Worm (Caenorhabditis elegans) whole organism, young adult: Measurements from ENCODE around the gene mog-4.
A peak's percentile ranks its signal among the peaks of the same experiment; 100 is the strongest.

Experiments used
- B0261.1 ChIP-seq: sonication (generic microtip); optimal IDR thresholded peaks from 2 replicates; lab custom pipeline; 2016; ENCODE audit warnings: mild to moderate bottlenecking, missing genetic modification characterization, moderate library complexity, missing compliant biosample characterization
- D2030.7 ChIP-seq: fragments of 200-800 bp; sonication (Bioruptor generic); IDR thresholded peaks from 2 replicates; pipeline ENCODE4 v1.3.6; 2022; ENCODE audit warnings: missing genetic modification reagents, missing genetic modification characterization, missing compliant biosample characterization
- F10E7.11 ChIP-seq: sonication (generic microtip); optimal IDR thresholded peaks from 2 replicates; lab custom pipeline; 2017; ENCODE audit warnings: mild to moderate bottlenecking, missing genetic modification characterization, moderate library complexity, missing compliant biosample characterization
- F33H1.4 ChIP-seq: fragments of 200-800 bp; sonication (Bioruptor generic); IDR thresholded peaks from 2 replicates; pipeline ENCODE4 v1.3.6; 2022; ENCODE audit warnings: missing genetic modification reagents, missing genetic modification characterization, missing compliant biosample characterization
- F39B2.1 ChIP-seq: fragments of 200-800 bp; sonication (Bioruptor generic); IDR thresholded peaks from 2 replicates; pipeline ENCODE4 v1.3.6; 2022; ENCODE audit warnings: missing genetic modification reagents, missing genetic modification characterization, missing compliant biosample characterization
- F52B5.7 ChIP-seq: sonication (generic microtip); optimal IDR thresholded peaks from 2 replicates; lab custom pipeline; 2016; ENCODE audit warnings: mild to moderate bottlenecking, missing genetic modification characterization, missing compliant biosample characterization
- F55B11.4 ChIP-seq: sonication (generic microtip); optimal IDR thresholded peaks from 2 replicates; lab custom pipeline; 2016; ENCODE audit warnings: missing compliant biosample characterization, missing genetic modification characterization, borderline replicate concordance; ENCODE audit not compliant: insufficient read depth
- Y53G8AR.9 ChIP-seq: fragments of 200-800 bp; sonication (Bioruptor generic); conservative IDR thresholded peaks from 2 replicates; pipeline ENCODE4 v1.3.6; 2022; ENCODE audit warnings: missing genetic modification reagents, missing genetic modification characterization, missing compliant biosample characterization
- Y67H2A.10 ChIP-seq: fragments of 200-800 bp; sonication (Bioruptor generic); conservative IDR thresholded peaks from 2 replicates; pipeline ENCODE4 v1.3.6; 2022; ENCODE audit warnings: missing genetic modification reagents, missing genetic modification characterization, missing compliant biosample characterization
- attf-3 ChIP-seq: fragments of 200-800 bp; sonication (Bioruptor generic); conservative IDR thresholded peaks from 2 replicates; pipeline ENCODE4 v1.3.6; 2022; ENCODE audit warnings: missing genetic modification reagents, missing genetic modification characterization, missing compliant biosample characterization
- bed-1 ChIP-seq: fragments of 200-800 bp; sonication (Bioruptor generic); IDR thresholded peaks from 2 replicates; pipeline ENCODE4 v1.3.6; 2022; ENCODE audit warnings: missing genetic modification reagents, missing genetic modification characterization, missing compliant biosample characterization
- bed-2 ChIP-seq: fragments of 200-800 bp; sonication (Bioruptor generic); IDR thresholded peaks from 2 replicates; pipeline ENCODE4 v1.3.6; 2022; ENCODE audit warnings: missing genetic modification reagents, missing genetic modification characterization, missing compliant biosample characterization
- ceh-91 ChIP-seq: fragments of 200-800 bp; sonication (Bioruptor generic); IDR thresholded peaks from 2 replicates; pipeline ENCODE4 v1.3.6; 2022; ENCODE audit warnings: missing genetic modification reagents, missing genetic modification characterization, missing compliant biosample characterization
- chd-7 ChIP-seq: sonication (generic microtip); optimal IDR thresholded peaks from 2 replicates; lab custom pipeline; 2016; ENCODE audit warnings: mild to moderate bottlenecking, missing genetic modification characterization, moderate library complexity, missing compliant biosample characterization
- dox-1 ChIP-seq: fragments of 200-800 bp; sonication (Bioruptor generic); IDR thresholded peaks from 2 replicates; pipeline ENCODE4 v1.3.6; 2022; ENCODE audit warnings: missing genetic modification reagents, missing genetic modification characterization, missing compliant biosample characterization
- egrh-3 ChIP-seq: fragments of 200-800 bp; sonication (Bioruptor generic); IDR thresholded peaks from 2 replicates; pipeline ENCODE4 v1.3.6; 2022; ENCODE audit warnings: missing genetic modification reagents, missing genetic modification characterization, missing compliant biosample characterization
- hlh-26 ChIP-seq: fragments of 200-800 bp; sonication (Bioruptor generic); conservative IDR thresholded peaks from 2 replicates; pipeline ENCODE4 v1.3.6; 2022; ENCODE audit warnings: missing genetic modification reagents, missing genetic modification characterization, missing compliant biosample characterization
- hmg-1.2 ChIP-seq: fragments of 200-800 bp; sonication (Bioruptor generic); IDR thresholded peaks from 2 replicates; pipeline ENCODE4 v1.3.6; 2022; ENCODE audit warnings: missing genetic modification reagents, missing genetic modification characterization, missing compliant biosample characterization
- let-607 ChIP-seq, 2 experiments: fragments of 200-800 bp in 1 of 2; sonication (Bioruptor generic) in 1 of 2; sonication (generic microtip) in 1 of 2; optimal IDR thresholded peaks; 2 replicates each; lab custom pipeline; 2016 to 2018; ENCODE audit warnings: mild to moderate bottlenecking in 2 of 2, missing compliant biosample characterization in 2 of 2, missing genetic modification characterization in 2 of 2, moderate library complexity in 2 of 2, missing genotype in 1 of 2
- lsl-1 ChIP-seq: fragments of 200-800 bp; sonication (Bioruptor generic); optimal IDR thresholded peaks from 2 replicates; lab custom pipeline; 2018; ENCODE audit warnings: mild to moderate bottlenecking, missing genetic modification characterization, moderate library complexity, missing compliant biosample characterization
- madf-6 ChIP-seq: fragments of 200-800 bp; sonication (Bioruptor generic); IDR thresholded peaks from 2 replicates; pipeline ENCODE4 v1.3.6; 2022; ENCODE audit warnings: missing genetic modification reagents, missing genetic modification characterization, missing compliant biosample characterization
- madf-8 ChIP-seq: fragments of 200-800 bp; sonication (Bioruptor generic); conservative IDR thresholded peaks from 2 replicates; pipeline ENCODE4 v1.3.6; 2022; ENCODE audit warnings: missing genetic modification reagents, missing genetic modification characterization, missing compliant biosample characterization
- mcd-1 ChIP-seq: fragments of 200-800 bp; sonication (Bioruptor generic); IDR thresholded peaks from 2 replicates; pipeline ENCODE4 v1.3.6; 2022; ENCODE audit warnings: missing genetic modification reagents, missing genetic modification characterization, missing compliant biosample characterization
- nfyb-1 ChIP-seq: fragments of 200-800 bp; sonication (Bioruptor generic); IDR thresholded peaks from 2 replicates; pipeline ENCODE4 v1.3.6; 2022; ENCODE audit warnings: missing genetic modification reagents, missing genetic modification characterization, missing compliant biosample characterization
- nhr-179 ChIP-seq: sonication (generic microtip); optimal IDR thresholded peaks from 2 replicates; lab custom pipeline; 2016; ENCODE audit warnings: mild to moderate bottlenecking, missing genetic modification characterization, missing compliant biosample characterization
- nhr-27 ChIP-seq: fragments of 200-800 bp; sonication (Bioruptor generic); optimal IDR thresholded peaks from 2 replicates; lab custom pipeline; 2018; ENCODE audit warnings: mild to moderate bottlenecking, missing genetic modification characterization, moderate library complexity, missing compliant biosample characterization
- repo-1 ChIP-seq: sonication (generic microtip); optimal IDR thresholded peaks from 2 replicates; lab custom pipeline; 2017; ENCODE audit warnings: mild to moderate bottlenecking, missing genetic modification characterization, missing compliant biosample characterization
- snpc-1.3 ChIP-seq: sonication (generic microtip); optimal IDR thresholded peaks from 2 replicates; lab custom pipeline; 2017; ENCODE audit warnings: missing genetic modification characterization, mild to moderate bottlenecking, missing compliant biosample characterization, antibody characterized with exemption, moderate library complexity, missing genotype, missing genetic modification reagents; ENCODE audit not compliant: insufficient read depth
- tbp1 ChIP-seq: fragments of 200-800 bp; sonication (Bioruptor generic); optimal IDR thresholded peaks from 2 replicates; lab custom pipeline; 2018; ENCODE audit warnings: mild to moderate bottlenecking, missing genetic modification characterization, missing compliant biosample characterization
- unc-62 ChIP-seq: fragments of 150-350 bp; optimal IDR thresholded peaks from 2 replicates; lab custom pipeline; 2014; ENCODE audit warnings: missing biosample characterization, missing genetic modification reagents, missing genetic modification characterization
- xnd-1 ChIP-seq: sonication (generic microtip); optimal IDR thresholded peaks from 2 replicates; lab custom pipeline; 2016; ENCODE audit warnings: missing genotype, missing genetic modification reagents, missing genetic modification characterization, missing compliant biosample characterization
- ztf-28 ChIP-seq: fragments of 200-800 bp; sonication (Bioruptor generic); IDR thresholded peaks from 2 replicates; pipeline ENCODE4 v1.3.6; 2022; ENCODE audit warnings: missing genetic modification reagents, missing genetic modification characterization, missing compliant biosample characterization

mog-4 gene

ce11 chrII:14567811-14568210 lies 6.4 kb upstream of the mog-4 start:
- TF ChIP-seq hmg-1.2 (GFP tag; lab: Robert Waterston, UW) (peak; percentile 55), B0261.1 (tag; lab: Kevin White, UChicago) (no peak), attf-3 (GFP tag; lab: Robert Waterston, UW) (no peak)
- TF ChIP-seq, all 124 proteins: peak for 1

DNA sequence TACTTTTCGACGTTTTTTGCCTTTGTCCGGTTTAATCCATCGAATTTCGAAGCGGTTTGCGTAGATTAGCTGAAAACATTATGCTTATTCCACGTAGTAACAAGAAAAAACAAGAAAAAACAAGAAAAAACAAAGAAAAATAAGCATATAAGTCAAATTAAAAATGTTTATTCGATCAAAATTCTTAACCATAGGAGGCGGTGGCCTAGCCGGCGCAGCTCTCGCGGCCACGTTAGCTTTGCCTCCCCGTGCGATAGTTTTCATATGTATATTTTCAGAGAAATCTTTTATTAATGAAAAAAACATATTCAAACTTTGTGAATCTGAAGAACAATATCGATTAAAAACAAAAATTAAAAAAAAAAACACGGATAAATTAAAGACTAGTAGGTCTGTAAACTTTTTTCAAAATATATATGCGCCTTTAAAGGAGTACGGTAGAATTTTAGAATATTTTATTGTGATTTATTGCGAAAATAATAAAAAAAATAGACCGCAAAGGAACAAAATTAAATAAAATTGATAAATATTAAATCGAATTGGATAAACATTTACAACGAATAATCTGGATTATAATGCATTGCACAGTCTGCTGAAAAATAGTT lies 2.5 kb upstream of the mog-4 start:
- TF ChIP-seq mcd-1 (GFP tag; lab: Robert Waterston, UW) (0 out of 2 replicates have a peak, but pooled peaks have one; percentile 35), madf-8 (peak; percentile 80), dox-1 (peak; percentile 70), xnd-1 (tag; lab: Kevin White, UChicago) (peak; percentile 79), F33H1.4 (peak; percentile 38; the same call in 1 of the 2 replicates), hmg-1.2 (GFP tag; lab: Robert Waterston, UW) (peak; percentile 97), ceh-91 (GFP tag; lab: Robert Waterston, UW) (peak; percentile 40; the same call in 1 of the 2 replicates), egrh-3 (GFP tag; lab: Robert Waterston, UW) (peak; percentile 53; the same call in 1 of the 2 replicates), ztf-28 (GFP tag; lab: Robert Waterston, UW) (0 out of 2 replicates have a peak, but pooled peaks have one; percentile 36), D2030.7 (peak; percentile 43; the same call in 1 of the 2 replicates), madf-6 (GFP tag; lab: Robert Waterston, UW) (peak; percentile 70), lsl-1 (GFP tag; lab: Kevin White, UChicago) (peak; percentile 78)

ce11 chrII:14555019-14555418 lies 6.4 kb downstream of the mog-4 start:
- TF ChIP-seq unc-62 (GFP tag; lab: Kevin White, UChicago) (no peak), nfyb-1 (no peak), D2030.7 (no peak), tbp1 (GFP tag; lab: Kevin White, UChicago) (no peak), Y67H2A.10 (GFP tag; lab: Robert Waterston, UW) (no peak), repo-1 (tag; lab: Kevin White, UChicago) (no peak), attf-3 (GFP tag; lab: Robert Waterston, UW) (no peak), F10E7.11 (tag; lab: Kevin White, UChicago) (no peak)

- TF ChIP-seq nhr-27 (tag; lab: Kevin White, UChicago) (no peak), snpc-1.3 (tag; lab: Kevin White, UChicago) (no peak), bed-2 (GFP tag; lab: Robert Waterston, UW) (no peak), Y53G8AR.9 (GFP tag; lab: Robert Waterston, UW) (no peak), bed-1 (GFP tag; lab: Robert Waterston, UW) (no peak), B0261.1 (tag; lab: Kevin White, UChicago) (no peak), nhr-179 (no peak), chd-7 (tag; lab: Kevin White, UChicago) (no peak), F39B2.1 (GFP tag; lab: Robert Waterston, UW) (no peak), F52B5.7 (no peak), hlh-26 (GFP tag; lab: Robert Waterston, UW) (no peak), F55B11.4 (no peak), let-607 (tag; optimal IDR thresholded peaks at IDR 0.05; lab: Kevin White, UChicago) (no peak)
Observed at ce11 chrII:14550613-14551012, 10.8 kb downstream of the mog-4 start, which contains the start of gene nlp-41. nlp-41 (plus strand) TSS chrII:14550913.
